Worm (Caenorhabditis elegans): Measurements from ENCODE around the gene F07F6.2.

DNA sequence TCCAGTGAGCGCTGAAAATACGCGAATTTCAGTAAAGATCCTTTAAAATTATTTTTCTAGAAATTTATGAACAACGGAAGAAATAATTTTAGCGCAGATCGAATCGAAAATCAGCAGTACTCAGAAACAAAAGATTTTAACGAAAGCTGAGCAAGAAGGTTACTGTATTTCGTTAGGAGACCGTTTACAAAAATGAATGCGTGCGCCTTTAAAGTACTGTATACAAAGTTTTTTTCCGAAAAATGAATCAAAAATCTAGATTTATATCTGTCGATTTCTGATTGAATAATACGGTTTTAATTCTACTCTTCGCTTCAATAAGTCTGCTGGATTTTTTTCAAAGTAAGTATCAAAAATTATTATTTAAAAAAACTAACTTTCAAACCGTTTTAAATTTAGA is 16.0 kb upstream of the F07F6.2 start, which contains the start of the genes EEED8.14 and EEED8.3:
- TF ChIP-seq mab-5 (tag; optimal IDR thresholded peaks at IDR 0.05) = no peak
- no peak for TF ChIP-seq pha-4 (tag; optimal IDR thresholded peaks at IDR 0.05)
- TF ChIP-seq nhr-28 (tag; optimal IDR thresholded peaks at IDR 0.05) = no peak
- no peak for TF ChIP-seq mep-1 (tag; optimal IDR thresholded peaks at IDR 0.05)
- TF ChIP-seq snpc-4 (tag; optimal IDR thresholded peaks at IDR 0.05) = no peak
